Fruit fly (Drosophila melanogaster) whole organism, prepupa: Measurements from ENCODE around the gene Tnks.

Source experiments
- Blimp-1 ChIP-seq: fragments of 200-800 bp; sonication (Bioruptor generic); optimal IDR thresholded peaks from 3 replicates; lab custom pipeline; 2017; ENCODE audit warnings: missing biosample characterization, missing genetic modification characterization, mild to moderate bottlenecking, moderate library complexity, missing genetic modification reagents
- CG10631 ChIP-seq: fragments of 200-800 bp; sonication (Bioruptor generic); optimal IDR thresholded peaks from 2 replicates; lab custom pipeline; 2016; ENCODE audit warnings: missing biosample characterization, missing genetic modification characterization
- CG10669 ChIP-seq: fragments of 200-800 bp; sonication (Bioruptor generic); optimal IDR thresholded peaks from 3 replicates; lab custom pipeline; 2018; ENCODE audit warnings: missing biosample characterization, mild to moderate bottlenecking, missing genetic modification characterization, moderate library complexity
- CG11294 ChIP-seq: fragments of 200-800 bp; sonication (Bioruptor generic); IDR thresholded peaks from 2 replicates; pipeline ENCODE4 v1.3.6; 2022; ENCODE audit warnings: missing biosample characterization, missing genetic modification characterization
- CG11762 ChIP-seq: fragments of 200-800 bp; sonication (Bioruptor generic); optimal IDR thresholded peaks from 3 replicates; lab custom pipeline; 2016; ENCODE audit warnings: missing biosample characterization, missing genetic modification characterization; ENCODE audit not compliant: insufficient read depth
- CG15336 ChIP-seq: fragments of 200-800 bp; sonication (Bioruptor generic); IDR thresholded peaks from 2 replicates; pipeline ENCODE4 v1.3.6; 2022; ENCODE audit warnings: missing biosample characterization, missing genetic modification characterization
- CG1621 ChIP-seq: fragments of 200-800 bp; sonication (Bioruptor generic); optimal IDR thresholded peaks from 3 replicates; lab custom pipeline; 2018; ENCODE audit warnings: missing biosample characterization, mild to moderate bottlenecking, missing genetic modification characterization
- CG16779 ChIP-seq: fragments of 200-800 bp; sonication (Bioruptor generic); optimal IDR thresholded peaks from 3 replicates; lab custom pipeline; 2017; ENCODE audit warnings: missing biosample characterization, mild to moderate bottlenecking, missing genetic modification characterization
- CG3032 ChIP-seq: fragments of 200-800 bp; optimal IDR thresholded peaks from 2 replicates; lab custom pipeline; 2019; ENCODE audit warnings: missing biosample characterization, mild to moderate bottlenecking, missing genetic modification characterization, moderate library complexity
- CG31627 ChIP-seq: fragments of 200-800 bp; sonication (Bioruptor generic); optimal IDR thresholded peaks from 3 replicates; lab custom pipeline; 2016; ENCODE audit warnings: missing biosample characterization, missing genetic modification characterization
- CG34406 ChIP-seq: fragments of 200-800 bp; sonication (Bioruptor generic); optimal IDR thresholded peaks from 3 replicates; lab custom pipeline; 2016; ENCODE audit warnings: missing biosample characterization, missing genetic modification characterization
- CG4318 ChIP-seq: fragments of 200-800 bp; sonication (Bioruptor generic); optimal IDR thresholded peaks from 3 replicates; lab custom pipeline; 2017; ENCODE audit warnings: missing biosample characterization, mild to moderate bottlenecking, missing genetic modification characterization
- CG6163 ChIP-seq: fragments of 200-800 bp; sonication (Bioruptor generic); IDR thresholded peaks from 3 replicates; pipeline ENCODE4 v1.3.6; 2022; ENCODE audit warnings: missing biosample characterization, missing genetic modification characterization
- CG6276 ChIP-seq: fragments of 200-800 bp; sonication (Bioruptor generic); optimal IDR thresholded peaks from 2 replicates; lab custom pipeline; 2017; ENCODE audit warnings: missing biosample characterization, mild to moderate bottlenecking, missing genetic modification characterization
- CG6808 ChIP-seq: fragments of 200-800 bp; sonication (Bioruptor generic); optimal IDR thresholded peaks from 3 replicates; lab custom pipeline; 2017; ENCODE audit warnings: missing biosample characterization, missing genetic modification characterization, mild to moderate bottlenecking, moderate library complexity, missing genetic modification reagents
- CG7368 ChIP-seq: fragments of 200-800 bp; sonication (Bioruptor generic); optimal IDR thresholded peaks from 3 replicates; lab custom pipeline; 2016; ENCODE audit warnings: missing biosample characterization, missing genetic modification characterization
- CG8319 ChIP-seq: fragments of 200-800 bp; sonication (Bioruptor generic); optimal IDR thresholded peaks from 3 replicates; lab custom pipeline; 2016; ENCODE audit warnings: missing biosample characterization, missing genetic modification characterization
- CG8632 ChIP-seq: fragments of 200-800 bp; sonication (Bioruptor generic); optimal IDR thresholded peaks from 3 replicates; lab custom pipeline; 2016; ENCODE audit warnings: missing biosample characterization, missing genetic modification characterization
- CG9139 ChIP-seq: fragments of 200-800 bp; sonication (Bioruptor generic); optimal IDR thresholded peaks from 3 replicates; lab custom pipeline; 2017; ENCODE audit warnings: missing biosample characterization, mild to moderate bottlenecking, missing genetic modification characterization
- Eip75B ChIP-seq: fragments of 200-800 bp; sonication (Bioruptor generic); optimal IDR thresholded peaks from 3 replicates; lab custom pipeline; 2016; ENCODE audit warnings: missing biosample characterization, missing genetic modification characterization
- Eip78C ChIP-seq: fragments of 200-800 bp; sonication (Bioruptor generic); peaks from one replicate; lab custom pipeline; 2016; ENCODE audit warnings: missing biosample characterization, missing genetic modification characterization
- Eip93F ChIP-seq: fragments of 200-800 bp; sonication (Bioruptor generic); optimal IDR thresholded peaks from 2 replicates; lab custom pipeline; 2016; ENCODE audit warnings: missing biosample characterization, mild to moderate bottlenecking, missing genetic modification characterization
- Ets21C ChIP-seq: fragments of 200-800 bp; sonication (Bioruptor generic); optimal IDR thresholded peaks from 3 replicates; lab custom pipeline; 2016; ENCODE audit warnings: missing biosample characterization, missing genetic modification characterization
- Ets96B ChIP-seq: fragments of 200-800 bp; optimal IDR thresholded peaks from 2 replicates; lab custom pipeline; 2019; ENCODE audit warnings: missing biosample characterization, mild to moderate bottlenecking, missing genetic modification characterization, moderate library complexity
- Gug ChIP-seq: fragments of 200-800 bp; sonication (Bioruptor generic); IDR thresholded peaks from 2 replicates; pipeline ENCODE4 v1.3.6; 2022; ENCODE audit warnings: missing biosample characterization, missing genetic modification characterization
- Hr38 ChIP-seq: sonication (Bioruptor generic); optimal IDR thresholded peaks from 2 replicates; lab custom pipeline; 2016; ENCODE audit warnings: missing biosample characterization, missing genetic modification characterization
- Hr39 ChIP-seq: fragments of 200-800 bp; sonication (Bioruptor generic); optimal IDR thresholded peaks from 2 replicates; lab custom pipeline; 2016; ENCODE audit warnings: missing biosample characterization, missing genetic modification characterization
- Hr4 ChIP-seq: fragments of 200-800 bp; sonication (Bioruptor generic); optimal IDR thresholded peaks from 3 replicates; lab custom pipeline; 2016; ENCODE audit warnings: missing biosample characterization, missing genetic modification characterization
- Lpt ChIP-seq: fragments of 200-800 bp; sonication (Bioruptor generic); optimal IDR thresholded peaks from 3 replicates; lab custom pipeline; 2016; ENCODE audit warnings: missing biosample characterization, missing genetic modification characterization
- Met ChIP-seq: fragments of 200-800 bp; sonication (Bioruptor generic); optimal IDR thresholded peaks from 3 replicates; lab custom pipeline; 2016; ENCODE audit warnings: missing biosample characterization, missing genetic modification characterization
- OdsH ChIP-seq: fragments of 200-800 bp; sonication (Bioruptor generic); optimal IDR thresholded peaks from 3 replicates; lab custom pipeline; 2016; ENCODE audit warnings: missing biosample characterization, missing genetic modification characterization
- Sox102F ChIP-seq: fragments of 200-800 bp; sonication (Bioruptor generic); optimal IDR thresholded peaks from 2 replicates; lab custom pipeline; 2016; ENCODE audit warnings: missing biosample characterization, mild to moderate bottlenecking, missing genetic modification characterization
- Sox14 ChIP-seq: fragments of 200-800 bp; sonication (Bioruptor generic); optimal IDR thresholded peaks from 3 replicates; lab custom pipeline; 2016; ENCODE audit warnings: missing biosample characterization, missing genetic modification characterization
- Sox15 ChIP-seq: fragments of 200-800 bp; sonication (Bioruptor generic); optimal IDR thresholded peaks from 3 replicates; lab custom pipeline; 2016; ENCODE audit warnings: missing biosample characterization, missing genetic modification characterization
- achi ChIP-seq: fragments of 200-800 bp; sonication (Bioruptor generic); optimal IDR thresholded peaks from 3 replicates; lab custom pipeline; 2016; ENCODE audit warnings: missing biosample characterization, missing genetic modification characterization
- acj6 ChIP-seq: fragments of 200-800 bp; sonication (Bioruptor generic); optimal IDR thresholded peaks from 3 replicates; lab custom pipeline; 2016; ENCODE audit warnings: missing biosample characterization, missing genetic modification characterization
- cyc ChIP-seq: fragments of 200-800 bp; sonication (Bioruptor generic); optimal IDR thresholded peaks from 3 replicates; lab custom pipeline; 2016; ENCODE audit warnings: missing biosample characterization, missing genetic modification characterization
- dac ChIP-seq: fragments of 200-800 bp; sonication (Bioruptor generic); optimal IDR thresholded peaks from 2 replicates; lab custom pipeline; 2017; ENCODE audit warnings: missing biosample characterization, mild to moderate bottlenecking, missing genetic modification characterization
- dsx ChIP-seq: fragments of 200-800 bp; optimal IDR thresholded peaks from 3 replicates; lab custom pipeline; 2019; ENCODE audit warnings: missing biosample characterization, mild to moderate bottlenecking, missing genetic modification characterization, moderate library complexity; ENCODE audit not compliant: poor library complexity, severe bottlenecking
- eg ChIP-seq: fragments of 200-800 bp; sonication (Bioruptor generic); IDR thresholded peaks from 3 replicates; pipeline ENCODE4 v1.3.6; 2022; ENCODE audit warnings: missing biosample characterization, missing genetic modification characterization
- fd59A ChIP-seq: fragments of 200-800 bp; sonication (Bioruptor generic); optimal IDR thresholded peaks from 2 replicates; lab custom pipeline; 2017; ENCODE audit warnings: missing biosample characterization, mild to moderate bottlenecking, missing genetic modification characterization, missing genetic modification reagents
- net ChIP-seq: fragments of 200-800 bp; sonication (Bioruptor generic); optimal IDR thresholded peaks from 3 replicates; lab custom pipeline; 2016; ENCODE audit warnings: missing biosample characterization, missing genetic modification characterization
- salr ChIP-seq, 2 experiments: fragments of 200-800 bp; sonication (Bioruptor generic); optimal IDR thresholded peaks; 3 replicates each; lab custom pipeline; 2016 to 2018; ENCODE audit warnings: missing biosample characterization in 2 of 2, missing genetic modification characterization in 2 of 2, mild to moderate bottlenecking in 1 of 2
- spab ChIP-seq: fragments of 200-800 bp; sonication (Bioruptor generic); optimal IDR thresholded peaks from 2 replicates; lab custom pipeline; 2017; ENCODE audit warnings: missing biosample characterization, mild to moderate bottlenecking, missing genetic modification characterization, missing genetic modification reagents
- ss ChIP-seq, 2 experiments: fragments of 200-800 bp; sonication (Bioruptor generic); optimal IDR thresholded peaks; 2 replicates in 1 of 2; 3 replicates in 1 of 2; lab custom pipeline; 2017 to 2018; ENCODE audit warnings: mild to moderate bottlenecking in 2 of 2, missing biosample characterization in 2 of 2, missing genetic modification characterization in 2 of 2, moderate library complexity in 1 of 2
- svp ChIP-seq: fragments of 200-800 bp; sonication (Bioruptor generic); peaks from one replicate; lab custom pipeline; 2016; ENCODE audit warnings: missing biosample characterization, missing genetic modification characterization
- topi ChIP-seq: fragments of 200-800 bp; sonication (Bioruptor generic); optimal IDR thresholded peaks from 3 replicates; lab custom pipeline; 2016; ENCODE audit warnings: missing biosample characterization, missing genetic modification characterization

The Tnks gene

dm6 chr3R:25662358-25662757, 1.3 kb upstream of the Tnks start:
- TF ChIP-seq OdsH (GFP tag; lab: Kevin White, UChicago) (no peak), Sox102F (GFP tag; lab: Kevin White, UChicago) (no peak), Lpt (GFP tag; lab: Kevin White, UChicago) (no peak), Ets96B (tag; lab: Kevin White, UChicago) (no peak), fd59A (GFP tag; lab: Kevin White, UChicago) (no peak), Hr4 (peak; percentile 12), eg (GFP tag; lab: Robert Waterston, UW) (0 out of 3 replicates have a peak, but pooled peaks have one; percentile 11), dsx (no peak), CG8319 (no peak), CG3032 (no peak)
- TF ChIP-seq, all 60 proteins: peak for 2

DNA sequence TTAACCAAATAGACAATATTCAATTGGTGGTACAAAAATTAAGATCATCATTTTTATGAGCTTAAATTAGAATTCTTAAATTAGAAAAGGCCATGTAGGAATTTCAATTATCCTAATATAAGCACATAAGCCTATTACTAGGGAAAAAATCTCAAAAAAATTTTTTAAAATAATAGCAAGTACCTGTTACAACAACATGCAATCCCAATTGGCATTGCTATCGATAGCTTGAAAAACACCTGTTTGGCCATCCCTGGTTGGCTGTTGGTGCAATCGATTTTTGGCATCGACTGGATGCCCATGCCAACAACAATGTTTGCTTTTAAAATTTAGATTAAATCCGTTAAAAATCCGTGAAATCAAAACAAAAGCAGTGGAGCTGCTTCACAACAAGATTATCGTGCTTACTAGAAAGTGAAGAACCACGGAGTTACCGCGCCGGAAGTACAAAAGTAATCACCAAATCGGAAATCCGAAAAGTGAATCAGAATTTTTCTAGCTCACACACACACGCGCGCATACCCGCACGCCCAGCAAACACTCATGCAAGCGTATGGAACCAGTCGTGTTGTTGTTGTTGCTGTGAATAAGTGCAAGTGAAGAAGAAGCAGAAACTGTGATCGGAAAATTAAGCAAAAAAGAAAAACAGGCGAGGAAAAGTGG, 576 bp upstream of the Tnks start, which contains the start of gene RASSF8:
Gene RASSF8 (plus strand): TSS at position 265 of the 663 bp plus-strand sequence.
- TF ChIP-seq Sox14 (no peak), Ets21C (GFP tag; lab: Kevin White, UChicago) (peak; percentile 23), CG8632 (GFP tag; lab: Kevin White, UChicago) (no peak), CG6276 (GFP tag; lab: Kevin White, UChicago) (peak; percentile 53), Sox15 (GFP tag; lab: Kevin White, UChicago) (no peak), dsx (peak; percentile 95), spab (GFP tag; lab: Kevin White, UChicago) (no peak), acj6 (GFP tag; lab: Kevin White, UChicago) (peak; percentile 23), CG4318 (GFP tag; lab: Kevin White, UChicago) (no peak), CG31627 (GFP tag; lab: Kevin White, UChicago) (peak; percentile 20), CG6808 (GFP tag; lab: Kevin White, UChicago) (no peak), CG3032 (no peak), Ets96B (tag; lab: Kevin White, UChicago) (no peak), OdsH (GFP tag; lab: Kevin White, UChicago) (peak; percentile 15), Lpt (GFP tag; lab: Kevin White, UChicago) (no peak), Hr38 (no peak), CG34406 (no peak), CG10631 (GFP tag; lab: Kevin White, UChicago) (no peak), CG11762 (GFP tag; lab: Kevin White, UChicago) (peak; percentile 1), net (GFP tag; lab: Kevin White, UChicago) (no peak), Eip75B (GFP tag; lab: Kevin White, UChicago) (no peak), Sox102F (GFP tag; lab: Kevin White, UChicago) (no peak), svp (no peak), CG10669 (GFP tag; lab: Kevin White, UChicago) (no peak), Met (no peak), topi (GFP tag; lab: Kevin White, UChicago) (no peak), CG9139 (no peak), fd59A (GFP tag; lab: Kevin White, UChicago) (no peak), CG8319 (no peak), eg (GFP tag; lab: Robert Waterston, UW) (peak; percentile 7; the same call in 1 of the 3 replicates), salr (GFP tag; optimal IDR thresholded peaks at IDR 0.05; lab: Kevin White, UChicago) (no peak), Eip93F (GFP tag; lab: Kevin White, UChicago) (no peak), Blimp-1 (GFP tag; lab: Kevin White, UChicago) (peak; percentile 79), Gug (no peak), CG15336 (GFP tag; lab: Robert Waterston, UW) (no peak), Eip78C (GFP tag; lab: Kevin White, UChicago) (peak; percentile 71), Hr4 (peak; percentile 25), achi (peak; percentile 19), Hr39 (peak; percentile 3), ss (GFP tag; optimal IDR thresholded peaks at IDR 0.05; lab: Kevin White, UChicago) (no peak), dac (GFP tag; lab: Kevin White, UChicago) (no peak), CG1621 (tag; lab: Kevin White, UChicago) (no peak), cyc (no peak), CG16779 (tag; lab: Kevin White, UChicago) (no peak), CG11294 (no peak), CG6163 (GFP tag; lab: Robert Waterston, UW) (no peak; the same call in 1 of the 3 replicates), CG7368 (GFP tag; lab: Kevin White, UChicago) (no peak)
